Worm (Caenorhabditis elegans) whole organism, late embryonic: Measurements from ENCODE around the gene C25F9.12.

ENCODE experiments used
- T23F11.4 ChIP-seq: fragments of 200-800 bp; sonication (Bioruptor generic); optimal IDR thresholded peaks from 2 replicates; lab custom pipeline; 2018; ENCODE audit warnings: mild to moderate bottlenecking, missing genetic modification characterization, missing compliant biosample characterization
- ama-1 ChIP-seq: fragments of 150-350 bp; optimal IDR thresholded peaks from 2 replicates; lab custom pipeline; 2014
- ceh-14 ChIP-seq: sonication (generic microtip); optimal IDR thresholded peaks from 2 replicates; lab custom pipeline; 2016; ENCODE audit warnings: missing genotype, missing genetic modification characterization, missing compliant biosample characterization
- ceh-22 ChIP-seq: sonication (generic microtip); optimal IDR thresholded peaks from 2 replicates; lab custom pipeline; 2017; ENCODE audit warnings: missing biosample characterization, missing genetic modification characterization
- fkh-10 ChIP-seq: fragments of 150-350 bp; optimal IDR thresholded peaks from 2 replicates; lab custom pipeline; 2014; ENCODE audit warnings: missing biosample characterization, missing genetic modification reagents, missing genetic modification characterization
- nhr-11 ChIP-seq: fragments of 150-350 bp; optimal IDR thresholded peaks from 2 replicates; lab custom pipeline; 2014; ENCODE audit warnings: missing biosample characterization, missing genetic modification characterization
- pat-9 ChIP-seq: fragments of 200-800 bp; sonication (Bioruptor generic); optimal IDR thresholded peaks from 2 replicates; lab custom pipeline; 2018; ENCODE audit warnings: mild to moderate bottlenecking, missing genetic modification characterization, moderate library complexity, missing compliant biosample characterization
- unc-86 ChIP-seq: sonication (generic microtip); optimal IDR thresholded peaks from 2 replicates; lab custom pipeline; 2016; ENCODE audit warnings: missing genetic modification characterization, missing compliant biosample characterization
- ztf-16 ChIP-seq: sonication (generic microtip); optimal IDR thresholded peaks from 2 replicates; lab custom pipeline; 2017; ENCODE audit warnings: missing genetic modification characterization, missing compliant biosample characterization

DNA sequence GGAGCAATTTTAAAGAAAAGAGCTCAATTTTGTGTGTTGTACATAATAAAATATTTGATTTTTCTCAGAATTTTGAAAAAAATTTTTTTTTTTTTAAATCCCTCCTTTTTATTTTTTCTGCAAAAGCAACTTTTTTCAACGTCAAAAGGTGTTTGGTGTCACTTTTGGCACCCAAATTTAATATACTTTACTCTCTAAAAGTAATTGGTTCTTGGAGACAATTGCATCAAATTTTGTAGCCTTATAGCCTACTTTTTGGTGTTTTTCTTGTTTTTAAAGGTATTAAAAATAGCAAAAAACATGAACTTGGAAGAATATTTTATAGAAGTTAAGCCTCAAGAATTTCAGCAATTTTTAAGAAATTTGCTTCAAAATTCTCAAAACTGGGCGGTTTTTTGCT is 21.8 kb downstream of the C25F9.12 start, which contains the start of gene srw-84:
- TF ChIP-seq ztf-16: no peak
- no peak for TF ChIP-seq nhr-11 (tag; lab: Kevin White, UChicago)
- TF ChIP-seq T23F11.4: no peak
- no peak for TF ChIP-seq pat-9 (tag; lab: Kevin White, UChicago)
- no peak for TF ChIP-seq ceh-22 (tag; lab: Kevin White, UChicago)
- no peak for TF ChIP-seq unc-86
- TF ChIP-seq fkh-10 (GFP tag; lab: Kevin White, UChicago): no peak
- TF ChIP-seq ceh-14 (tag; lab: Kevin White, UChicago): no peak
- no peak for TF ChIP-seq ama-1 (lab: Kevin White, UChicago)
